Fruit fly (Drosophila melanogaster): ENCODE data around the gene CG18577.

DNA sequence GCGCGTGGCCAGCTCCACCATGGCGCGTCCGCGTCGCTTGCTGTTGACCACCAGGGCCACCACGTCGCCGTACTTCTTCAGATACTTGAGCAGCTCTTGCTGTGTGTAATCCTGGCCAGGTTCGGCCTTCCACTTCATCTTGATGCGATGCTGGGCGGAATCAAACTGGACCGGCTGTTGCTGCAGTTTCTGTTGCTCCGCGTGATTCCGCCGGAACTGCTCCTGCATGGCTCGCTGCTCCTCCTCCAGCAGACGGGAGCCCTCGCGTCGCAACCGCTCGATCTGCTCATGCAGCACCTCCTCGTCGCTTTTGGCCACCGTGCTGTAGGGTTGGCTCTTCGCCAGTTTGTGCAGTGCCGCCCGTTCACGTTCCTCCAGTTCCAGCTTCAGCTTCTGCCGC, 35.1 kb downstream of the CG18577 start:
- no peak for TF ChIP-seq EcR (GFP tag; optimal IDR thresholded peaks at IDR 0.05)
- no peak for TF ChIP-seq CG8301 (tag; optimal IDR thresholded peaks at IDR 0.05)
- TF ChIP-seq CG14655 (GFP tag; optimal IDR thresholded peaks at IDR 0.05): no peak

Measured in whole organism, pupa.